Worm (Caenorhabditis elegans): Measurements from ENCODE around the gene pgp-5.

The pgp-5 gene

DNA sequence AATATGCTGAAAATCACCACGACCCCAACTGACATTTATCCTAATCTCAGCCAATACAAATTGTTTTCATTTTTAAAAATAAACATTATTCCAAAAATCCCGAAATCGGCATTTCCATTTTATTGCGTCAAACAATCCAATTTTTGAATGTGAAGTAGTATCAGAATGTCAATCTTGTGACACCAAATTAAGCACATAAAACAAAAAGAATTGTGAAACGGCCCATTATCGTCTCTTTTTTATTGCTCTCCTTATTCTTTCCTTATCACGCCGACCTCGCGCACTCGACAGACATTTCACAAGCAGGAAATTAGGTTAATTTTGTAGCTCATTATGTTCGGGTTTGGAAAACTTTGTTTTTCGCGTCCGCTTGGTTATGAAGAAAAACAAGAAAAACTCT is 21.4 kb upstream of the pgp-5 start, which contains the start of gene T21E8.4:
Gene T21E8.4 (plus strand): TSS at position 301 of the 400 bp plus-strand sequence.
- TF ChIP-seq daf-12 (tag; optimal IDR thresholded peaks at IDR 0.05) = no peak

ce11 chrX:10877138-10877743 is 18.1 kb upstream of the pgp-5 start, which contains the start of gene pgp-6:
pgp-6 (minus strand) TSS chrX:10877425.
- TF ChIP-seq ceh-28 (tag; optimal IDR thresholded peaks at IDR 0.05) (no peak), elt-2 (tag; optimal IDR thresholded peaks at IDR 0.05) (peak; percentile 67), ceh-16 (tag; optimal IDR thresholded peaks at IDR 0.05) (no peak)

DNA sequence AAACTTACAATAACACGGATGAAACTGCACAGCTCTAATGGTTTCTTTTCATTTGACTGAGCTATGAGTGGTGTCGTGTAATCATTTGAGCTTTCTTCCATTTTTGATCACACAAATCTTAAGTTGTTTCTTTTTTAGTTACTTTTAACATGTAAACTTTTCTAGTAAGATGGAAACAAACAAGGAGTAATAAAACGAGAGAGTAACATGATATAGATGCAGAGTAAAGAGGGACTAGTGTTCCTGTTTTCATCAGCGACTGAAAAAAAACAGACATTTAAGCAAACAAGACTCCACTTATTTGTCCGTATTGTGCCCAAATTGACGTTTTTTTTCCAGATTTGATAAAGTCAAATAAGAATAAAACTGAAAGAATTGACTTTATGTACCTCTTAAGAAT is 11.0 kb upstream of the pgp-5 start, which contains the start of gene pgp-7:
Gene pgp-7 (minus strand): TSS at position 101 of the 400 bp plus-strand sequence.
- TF ChIP-seq nfya-1 (tag; optimal IDR thresholded peaks at IDR 0.05; ENCODE audit: insufficient read depth) = no peak
- no peak for TF ChIP-seq mdl-1 (tag; optimal IDR thresholded peaks at IDR 0.05)
- TF ChIP-seq sea-2 (GFP tag; optimal IDR thresholded peaks at IDR 0.05) = no peak

DNA sequence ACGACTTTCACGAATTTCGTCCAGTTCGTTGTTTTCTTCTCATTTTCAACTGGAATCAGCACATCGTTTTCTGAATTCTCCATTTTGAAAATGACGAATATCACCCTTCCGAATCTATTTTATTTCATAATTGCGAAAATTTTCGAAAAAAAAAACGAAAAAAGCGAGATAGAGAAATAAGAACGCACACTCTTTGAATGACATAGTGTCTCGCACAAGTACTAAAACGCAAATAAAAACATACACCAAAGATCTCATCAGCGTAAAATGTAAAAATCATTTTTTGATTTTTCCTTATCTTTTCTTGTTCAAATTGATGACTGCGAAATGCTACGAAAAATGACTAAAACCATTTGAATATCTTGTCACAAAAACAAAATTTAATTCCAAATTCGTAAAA is 5.2 kb upstream of the pgp-5 start, which contains the start of gene pgp-8:
Gene pgp-8 (minus strand): TSS at position 101 of the 400 bp plus-strand sequence.
- TF ChIP-seq zag-1 (tag; optimal IDR thresholded peaks at IDR 0.05) (no peak), snpc-4 (tag; optimal IDR thresholded peaks at IDR 0.05) (no peak), daf-12 (tag; optimal IDR thresholded peaks at IDR 0.05) (no peak), lin-15B (tag; optimal IDR thresholded peaks at IDR 0.05) (no peak)

DNA sequence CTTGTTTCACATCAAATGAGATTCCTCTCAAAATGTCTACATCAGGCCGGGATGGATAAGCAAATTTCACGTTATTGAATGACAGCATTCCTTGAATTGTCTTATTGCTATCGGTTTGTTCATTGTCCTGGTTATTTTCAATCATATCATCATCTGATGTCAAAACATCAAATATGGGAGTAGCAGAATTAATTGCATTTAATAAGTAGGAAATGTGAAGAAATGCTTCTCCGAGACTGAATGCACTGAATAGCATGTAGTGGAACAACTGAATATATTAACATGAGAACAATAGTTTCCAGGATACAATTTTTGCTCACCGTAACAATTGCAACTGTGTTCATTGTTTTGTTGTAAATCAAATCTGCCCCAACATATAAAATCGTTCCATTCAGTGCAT is 3.5 kb upstream of the pgp-5 start:
- no peak for TF ChIP-seq daf-12 (tag; optimal IDR thresholded peaks at IDR 0.05)

ce11 chrX:10861673-10862072 is 2.6 kb upstream of the pgp-5 start:
- TF ChIP-seq nfya-1 (tag; optimal IDR thresholded peaks at IDR 0.05; ENCODE audit: insufficient read depth) (no peak), nhr-28 (tag; optimal IDR thresholded peaks at IDR 0.05) (no peak), hmg-11 (tag; optimal IDR thresholded peaks at IDR 0.05) (no peak), ztf-11 (tag; optimal IDR thresholded peaks at IDR 0.05) (no peak)

- TF ChIP-seq snpc-4 (tag; optimal IDR thresholded peaks at IDR 0.05) (no peak), pqm-1 (tag; optimal IDR thresholded peaks at IDR 0.05) (no peak), ceh-9 (tag; optimal IDR thresholded peaks at IDR 0.05) (no peak), elt-3 (tag; optimal IDR thresholded peaks at IDR 0.05) (no peak), nhr-43 (tag; optimal IDR thresholded peaks at IDR 0.05; ENCODE audit: poor library complexity, severe bottlenecking) (no peak), nhr-67 (tag; optimal IDR thresholded peaks at IDR 0.05) (no peak), tbx-2 (tag; optimal IDR thresholded peaks at IDR 0.05) (no peak), egl-27 (tag; optimal IDR thresholded peaks at IDR 0.05) (no peak), lin-39 (tag; optimal IDR thresholded peaks at IDR 0.05) (no peak), lin-15B (tag; optimal IDR thresholded peaks at IDR 0.05) (no peak), nhr-11 (tag; optimal IDR thresholded peaks at IDR 0.05) (no peak), egl-5 (tag; optimal IDR thresholded peaks at IDR 0.05) (no peak), nhr-28 (tag; optimal IDR thresholded peaks at IDR 0.05) (no peak), nhr-12 (tag; optimal IDR thresholded peaks at IDR 0.05) (no peak), ceh-16 (tag; optimal IDR thresholded peaks at IDR 0.05) (no peak), unc-39 (tag; optimal IDR thresholded peaks at IDR 0.05) (no peak), nfya-1 (tag; optimal IDR thresholded peaks at IDR 0.05; ENCODE audit: insufficient read depth) (no peak), mml-1 (tag; optimal IDR thresholded peaks at IDR 0.05) (no peak)
Measured at ce11 chrX:10859622-10860021, 525 bp upstream of the pgp-5 start.

DNA sequence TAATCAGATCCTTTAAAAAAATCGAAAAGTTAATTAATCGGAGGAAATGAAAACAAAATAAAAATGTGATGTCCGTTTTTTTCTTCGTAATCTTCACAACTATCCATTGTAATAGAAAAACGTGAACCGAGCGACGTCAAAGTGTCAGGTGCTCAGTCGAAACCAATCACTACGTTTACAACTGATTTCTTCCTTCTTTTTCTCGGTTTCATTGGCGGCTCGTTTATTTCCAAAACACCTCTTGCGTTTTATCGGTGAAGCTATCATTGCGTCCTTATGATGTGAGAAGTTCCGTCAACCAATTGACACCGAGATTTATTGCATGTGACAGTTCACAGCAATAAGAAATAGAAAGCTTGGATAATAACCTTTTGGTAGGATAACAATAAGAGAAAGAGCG is 5.8 kb downstream of the pgp-5 start:
- TF ChIP-seq snpc-4 (tag; optimal IDR thresholded peaks at IDR 0.05) (no peak), eor-1 (tag; optimal IDR thresholded peaks at IDR 0.05) (no peak), unc-39 (tag; optimal IDR thresholded peaks at IDR 0.05) (no peak), jun-1 (tag; optimal IDR thresholded peaks at IDR 0.05) (no peak), ceh-82 (tag; optimal IDR thresholded peaks at IDR 0.05) (no peak), fkh-10 (GFP tag; optimal IDR thresholded peaks at IDR 0.05) (no peak), nfya-1 (tag; optimal IDR thresholded peaks at IDR 0.05; ENCODE audit: insufficient read depth) (peak; percentile 83), egl-27 (tag; optimal IDR thresholded peaks at IDR 0.05) (no peak), egl-5 (tag; optimal IDR thresholded peaks at IDR 0.05) (peak; percentile 69), lin-39 (tag; optimal IDR thresholded peaks at IDR 0.05) (peak; percentile 48)

Data from whole organism, L3 larva.